Worm (Caenorhabditis elegans) whole organism, dauer: ENCODE data around the gene scl-6.

Experiments
- unc-62 ChIP-seq: sonication (generic microtip); optimal IDR thresholded peaks from 2 replicates; lab custom pipeline; 2017; ENCODE audit warnings: missing biosample characterization, missing genetic modification reagents, missing genetic modification characterization

The scl-6 gene

ce11 chrIV:13041486-13041885, 27.1 kb upstream of the scl-6 start:
- no peak for TF ChIP-seq unc-62 (GFP tag; lab: Kevin White, UChicago)

ce11 chrIV:13042091-13042490, 26.5 kb upstream of the scl-6 start, which contains the start of gene amt-2:
Gene amt-2 (plus strand): TSS chrIV:13042391.
- no peak for TF ChIP-seq unc-62 (GFP tag; lab: Kevin White, UChicago)

ce11 chrIV:13044980-13045379, 23.6 kb upstream of the scl-6 start:
- no peak for TF ChIP-seq unc-62 (GFP tag; lab: Kevin White, UChicago)

- TF ChIP-seq unc-62 (GFP tag; lab: Kevin White, UChicago), result no peak
These were observed 21.7 kb upstream of the scl-6 start, which contains the start of gene scl-9 for ce11 chrIV:13046848-13047247. Gene scl-9 (plus strand): TSS chrIV:13047148.

DNA sequence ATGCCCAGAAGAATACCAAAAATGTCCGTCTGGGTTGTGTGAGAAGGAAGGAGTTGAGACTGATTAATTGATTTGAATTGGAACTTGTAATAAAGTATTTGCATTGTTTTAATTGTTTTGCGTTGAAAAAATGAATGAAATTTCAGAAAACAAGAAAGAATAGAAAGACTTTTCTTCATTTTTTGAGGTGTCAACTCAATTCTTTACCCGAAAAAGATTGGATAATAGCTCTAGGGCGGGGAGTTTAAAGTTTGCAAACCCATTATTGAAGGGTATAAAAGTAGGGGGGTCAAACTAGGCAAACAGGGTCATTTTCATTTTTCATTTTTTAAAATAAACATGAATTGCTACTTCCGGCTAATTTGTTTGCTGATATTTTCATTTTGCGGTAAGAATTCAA, 20.4 kb upstream of the scl-6 start, which contains the start of gene scl-10:
TSS of gene scl-10 (plus strand) at position 301 of the 400 bp plus-strand sequence.
- no peak for TF ChIP-seq unc-62 (GFP tag; lab: Kevin White, UChicago)

ce11 chrIV:13051073-13051472, 17.5 kb upstream of the scl-6 start, which contains the start of gene scl-11:
Gene scl-11 (plus strand): TSS chrIV:13051373.
- TF ChIP-seq unc-62 (GFP tag; lab: Kevin White, UChicago), result no peak

DNA sequence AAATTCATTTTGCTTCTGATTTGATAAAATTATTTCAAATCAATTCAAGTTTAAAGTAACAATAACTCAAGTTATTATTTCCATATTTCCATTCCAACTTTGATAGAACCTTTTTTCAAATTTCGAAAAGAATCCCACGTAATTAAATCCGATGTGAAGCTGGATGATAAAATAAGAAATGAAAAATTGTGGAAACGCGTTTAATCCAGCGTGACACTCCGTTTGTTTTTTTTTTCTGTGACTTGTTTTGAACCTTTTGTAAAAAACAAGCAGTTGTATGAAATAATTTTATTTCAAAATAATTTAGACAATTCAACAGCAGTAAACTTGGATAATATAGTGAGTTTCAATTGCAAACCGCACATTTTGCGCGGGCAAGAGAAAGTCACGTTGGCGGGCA, 16.0 kb upstream of the scl-6 start, which contains the start of gene F49E11.7:
TSS of gene F49E11.7 (plus strand) at position 301 of the 400 bp plus-strand sequence.
- no peak for TF ChIP-seq unc-62 (GFP tag; lab: Kevin White, UChicago)

- TF ChIP-seq unc-62 (GFP tag; lab: Kevin White, UChicago), result no peak
These were observed 12.5 kb upstream of the scl-6 start, which contains the start of gene scl-1 for ce11 chrIV:13056026-13056425. Gene scl-1 (plus strand): TSS chrIV:13056326.

ce11 chrIV:13057418-13057817, 11.1 kb upstream of the scl-6 start, which contains the start of gene scl-2:
Gene scl-2 (plus strand): TSS chrIV:13057710.
- TF ChIP-seq unc-62 (GFP tag; lab: Kevin White, UChicago), result no peak

DNA sequence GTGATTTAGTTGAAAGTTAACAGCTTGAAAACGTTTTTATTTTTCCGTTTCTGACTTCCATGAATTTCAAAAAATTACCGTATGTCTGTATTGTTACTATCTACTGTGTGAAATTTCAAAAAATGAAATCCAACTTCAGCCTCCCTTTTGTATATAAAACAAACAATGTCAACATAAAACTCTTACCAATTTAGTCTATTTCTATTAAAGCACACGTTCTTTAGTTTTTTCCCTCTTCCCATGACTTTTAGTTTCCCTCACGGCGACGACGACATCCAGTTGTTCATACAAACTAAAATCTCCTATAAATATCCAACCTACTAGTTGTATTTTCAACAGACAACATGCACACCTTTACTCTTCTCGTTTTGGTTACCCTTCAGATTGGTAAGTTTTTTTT, 9.3 kb upstream of the scl-6 start, which contains the start of gene scl-3:
TSS of gene scl-3 (plus strand) at position 301 of the 400 bp plus-strand sequence.
- TF ChIP-seq unc-62 (GFP tag; lab: Kevin White, UChicago), result no peak

ce11 chrIV:13063714-13064113, 4.8 kb upstream of the scl-6 start, which contains the start of gene scl-5:
Gene scl-5 (plus strand): TSS chrIV:13064014.
- no peak for TF ChIP-seq unc-62 (GFP tag; lab: Kevin White, UChicago)

DNA sequence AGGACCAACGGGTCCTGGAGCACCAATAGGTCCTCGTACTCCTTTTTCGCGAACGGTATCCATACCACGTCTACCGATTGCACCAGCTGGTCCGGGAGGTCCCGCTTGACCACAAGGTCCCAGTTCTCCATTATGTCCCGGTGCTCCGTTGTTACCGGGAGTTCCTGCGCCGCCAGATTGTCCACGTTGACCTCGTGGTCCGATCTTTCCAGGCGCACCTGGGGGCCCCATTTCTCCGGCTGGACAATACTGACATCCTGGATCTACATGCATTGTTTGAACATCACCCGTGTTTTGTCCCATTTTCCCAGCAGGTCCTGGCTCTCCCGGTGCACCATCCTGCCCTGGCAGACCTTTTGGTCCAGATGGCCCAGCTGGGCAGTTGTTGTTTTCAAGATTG, 2.5 kb upstream of the scl-6 start:
- no peak for TF ChIP-seq unc-62 (GFP tag; lab: Kevin White, UChicago)

- TF ChIP-seq unc-62 (GFP tag; lab: Kevin White, UChicago), result no peak
These were observed 1.4 kb upstream of the scl-6 start, which contains the start of gene col-131 for ce11 chrIV:13067200-13067599. Gene col-131 (minus strand): TSS chrIV:13067300.

ce11 chrIV:13070142-13070541, 1.6 kb downstream of the scl-6 start, which contains the start of gene scl-7:
Gene scl-7 (plus strand): TSS chrIV:13070442.
- TF ChIP-seq unc-62 (GFP tag; lab: Kevin White, UChicago), result no peak

DNA sequence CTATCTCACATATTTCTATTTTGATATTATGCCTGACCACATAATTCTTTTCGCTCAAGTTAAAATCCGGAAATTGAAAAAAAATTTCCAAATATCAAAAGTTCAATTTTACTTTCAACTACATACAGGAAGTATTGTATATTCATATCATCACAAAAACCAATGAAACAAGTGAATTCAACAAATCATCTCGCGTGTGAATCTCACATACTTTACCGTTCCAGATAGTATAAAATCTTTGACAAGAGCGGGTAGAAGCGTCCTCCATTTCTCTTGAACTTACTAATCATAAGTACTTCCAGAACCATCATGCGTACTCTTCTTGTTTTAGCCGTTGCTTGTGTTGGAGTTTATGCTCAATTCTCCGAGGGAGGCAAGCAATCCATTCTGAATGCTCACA, 2.9 kb downstream of the scl-6 start, which contains the start of gene scl-8:
TSS of gene scl-8 (plus strand) at position 301 of the 400 bp plus-strand sequence.
- TF ChIP-seq unc-62 (GFP tag; lab: Kevin White, UChicago), result no peak

DNA sequence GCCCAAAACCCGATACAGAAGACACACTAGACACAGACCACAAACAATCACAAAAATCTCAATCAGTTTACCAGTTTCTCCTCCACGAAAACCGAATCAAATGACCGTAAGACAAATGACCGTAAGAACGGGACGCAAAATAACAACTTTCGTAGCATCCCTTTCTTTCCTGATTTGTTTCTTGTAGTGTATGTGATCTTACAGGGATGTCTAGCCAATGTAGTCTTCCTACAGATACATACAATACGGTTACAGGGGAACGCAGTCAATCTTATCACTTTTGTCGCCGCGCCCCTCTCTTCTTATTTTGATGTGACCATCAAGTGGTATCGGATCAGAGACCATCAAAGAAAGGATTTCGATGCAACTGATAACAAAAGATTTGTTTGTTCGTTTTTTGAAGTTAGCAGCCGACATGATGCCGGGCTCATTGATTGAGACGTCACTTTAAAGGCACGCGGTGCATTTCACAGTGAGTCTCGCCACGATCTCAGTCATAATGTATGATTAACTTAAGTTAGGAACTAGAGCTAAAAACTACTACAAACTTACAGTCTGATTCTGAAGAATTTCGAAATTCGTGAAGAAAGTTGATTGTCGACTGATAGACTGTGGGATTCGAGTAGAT, 7.2 kb downstream of the scl-6 start:
- no peak for TF ChIP-seq unc-62 (GFP tag; lab: Kevin White, UChicago)

DNA sequence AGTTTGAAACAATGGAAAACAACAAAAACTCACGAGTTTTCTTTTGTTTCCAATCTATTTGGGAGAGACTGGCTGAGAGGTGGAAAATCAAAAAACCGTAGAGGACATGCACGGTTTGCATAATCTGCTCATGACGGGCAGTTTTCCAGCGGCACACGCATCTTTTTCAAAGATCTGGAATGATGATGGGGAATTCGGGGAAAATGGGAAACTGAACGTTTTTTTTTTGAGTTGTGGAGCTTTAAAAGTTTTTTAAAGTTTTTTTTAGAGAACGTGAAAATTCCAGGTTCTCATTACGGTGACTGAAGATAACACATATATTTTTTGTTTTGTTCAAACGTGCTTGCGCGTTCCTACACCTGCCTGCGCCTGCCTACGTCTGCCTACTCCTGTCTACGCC, 8.1 kb downstream of the scl-6 start, which contains the start of gene C39E9.7:
TSS of gene C39E9.7 (minus strand) at position 101 of the 400 bp plus-strand sequence.
- no peak for TF ChIP-seq unc-62 (GFP tag; lab: Kevin White, UChicago)
